Worm (Caenorhabditis elegans) whole organism, late embryonic: ENCODE results near the gene snt-7.

Experiments
- C08G9.2 ChIP-seq: sonication (generic microtip); optimal IDR thresholded peaks from 2 replicates; lab custom pipeline; 2016; ENCODE audit warnings: mild to moderate bottlenecking, missing genetic modification characterization, moderate library complexity, missing compliant biosample characterization
- F13H6.1 ChIP-seq: sonication (generic microtip); optimal IDR thresholded peaks from 2 replicates; lab custom pipeline; 2016; ENCODE audit warnings: missing genetic modification characterization, missing compliant biosample characterization
- K02D7.2 ChIP-seq: sonication (generic microtip); optimal IDR thresholded peaks from 2 replicates; lab custom pipeline; 2017; ENCODE audit warnings: mild to moderate bottlenecking, missing genetic modification characterization, missing compliant biosample characterization
- K09A11.1 ChIP-seq: sonication (generic microtip); optimal IDR thresholded peaks from 2 replicates; lab custom pipeline; 2017; ENCODE audit warnings: antibody characterized with exemption, mild to moderate bottlenecking, missing genetic modification characterization, missing compliant biosample characterization; ENCODE audit not compliant: insufficient read depth
- Y22D7AL.16 ChIP-seq: sonication (generic microtip); optimal IDR thresholded peaks from 2 replicates; lab custom pipeline; 2016; ENCODE audit warnings: missing genetic modification characterization, missing compliant biosample characterization
- ahr-1 ChIP-seq: sonication (generic microtip); optimal IDR thresholded peaks from 2 replicates; lab custom pipeline; 2016; ENCODE audit warnings: missing genetic modification characterization, missing compliant biosample characterization
- ama-1 ChIP-seq: fragments of 150-350 bp; optimal IDR thresholded peaks from 2 replicates; lab custom pipeline; 2014
- ceh-19 ChIP-seq: fragments of 200-800 bp; sonication (Bioruptor generic); optimal IDR thresholded peaks from 2 replicates; lab custom pipeline; 2018; ENCODE audit warnings: mild to moderate bottlenecking, missing genetic modification characterization, missing compliant biosample characterization
- ceh-31 ChIP-seq: sonication (generic microtip); optimal IDR thresholded peaks from 2 replicates; lab custom pipeline; 2016; ENCODE audit warnings: missing genetic modification characterization, missing compliant biosample characterization
- ceh-45 ChIP-seq: fragments of 200-800 bp; sonication (Bioruptor generic); IDR thresholded peaks from 2 replicates; pipeline ENCODE4 v1.3.6; 2022; ENCODE audit warnings: missing genetic modification reagents, missing genetic modification characterization, missing compliant biosample characterization
- ceh-9 ChIP-seq: sonication (generic microtip); optimal IDR thresholded peaks from 2 replicates; lab custom pipeline; 2016; ENCODE audit warnings: mild to moderate bottlenecking, missing genetic modification characterization, inconsistent platforms, missing compliant biosample characterization
- dmd-4 ChIP-seq: sonication (generic microtip); optimal IDR thresholded peaks from 2 replicates; lab custom pipeline; 2016; ENCODE audit warnings: borderline replicate concordance, missing genetic modification characterization, missing compliant biosample characterization
- dve-1 ChIP-seq: sonication (generic microtip); optimal IDR thresholded peaks from 2 replicates; lab custom pipeline; 2017; ENCODE audit warnings: antibody characterized with exemption, mild to moderate bottlenecking, missing genetic modification characterization, missing compliant biosample characterization
- elt-2 ChIP-seq: sonication (generic microtip); optimal IDR thresholded peaks from 2 replicates; lab custom pipeline; 2016; ENCODE audit warnings: missing genetic modification reagents, missing genetic modification characterization, missing compliant biosample characterization
- eyg-1 ChIP-seq: sonication (generic microtip); optimal IDR thresholded peaks from 2 replicates; lab custom pipeline; 2016; ENCODE audit warnings: missing genotype, missing genetic modification characterization, missing compliant biosample characterization
- fkh-6 ChIP-seq: sonication (generic microtip); optimal IDR thresholded peaks from 2 replicates; lab custom pipeline; 2016; ENCODE audit warnings: missing genetic modification characterization, missing compliant biosample characterization
- hlh-30 ChIP-seq: sonication (generic microtip); optimal IDR thresholded peaks from 2 replicates; lab custom pipeline; 2017; ENCODE audit warnings: antibody characterized with exemption, missing genetic modification characterization, missing compliant biosample characterization; ENCODE audit not compliant: insufficient read depth
- hlh-6 ChIP-seq: sonication (generic microtip); optimal IDR thresholded peaks from 2 replicates; lab custom pipeline; 2016; ENCODE audit warnings: missing genotype, missing genetic modification characterization, missing compliant biosample characterization
- hlh-8 ChIP-seq: sonication (generic microtip); optimal IDR thresholded peaks from 2 replicates; lab custom pipeline; 2016; ENCODE audit warnings: missing genotype, missing genetic modification characterization, missing compliant biosample characterization
- lim-6 ChIP-seq: sonication (generic microtip); optimal IDR thresholded peaks from 2 replicates; lab custom pipeline; 2016; ENCODE audit warnings: missing genetic modification characterization, missing compliant biosample characterization
- lin-11 ChIP-seq: fragments of 200-800 bp; sonication (Bioruptor generic); optimal IDR thresholded peaks from 2 replicates; lab custom pipeline; 2018; ENCODE audit warnings: mild to moderate bottlenecking, missing genetic modification characterization, missing compliant biosample characterization
- madf-2 ChIP-seq: sonication (generic microtip); optimal IDR thresholded peaks from 2 replicates; lab custom pipeline; 2017; ENCODE audit warnings: missing genetic modification characterization, missing compliant biosample characterization
- nfya-1 ChIP-seq: sonication (generic microtip); optimal IDR thresholded peaks from 2 replicates; lab custom pipeline; 2017; ENCODE audit warnings: missing genetic modification characterization, mild to moderate bottlenecking, missing compliant biosample characterization, antibody characterized with exemption, moderate library complexity
- nhr-232 ChIP-seq: sonication (generic microtip); optimal IDR thresholded peaks from 2 replicates; lab custom pipeline; 2016; ENCODE audit warnings: missing genetic modification characterization, missing compliant biosample characterization
- npax-4 ChIP-seq: sonication (generic microtip); optimal IDR thresholded peaks from 2 replicates; lab custom pipeline; 2016; ENCODE audit warnings: missing genetic modification characterization, missing compliant biosample characterization
- odd-2 ChIP-seq: sonication (generic microtip); optimal IDR thresholded peaks from 2 replicates; lab custom pipeline; 2017; ENCODE audit warnings: antibody characterized with exemption, mild to moderate bottlenecking, missing genetic modification characterization, missing compliant biosample characterization
- pag-3 ChIP-seq: sonication (generic microtip); optimal IDR thresholded peaks from 2 replicates; lab custom pipeline; 2016; ENCODE audit warnings: missing compliant biosample characterization, missing genetic modification characterization, borderline replicate concordance
- pat-9 ChIP-seq: fragments of 200-800 bp; sonication (Bioruptor generic); optimal IDR thresholded peaks from 2 replicates; lab custom pipeline; 2018; ENCODE audit warnings: mild to moderate bottlenecking, missing genetic modification characterization, moderate library complexity, missing compliant biosample characterization
- pax-1 ChIP-seq: fragments of 150-350 bp; optimal IDR thresholded peaks from 2 replicates; lab custom pipeline; 2014; ENCODE audit warnings: missing biosample characterization, missing genetic modification characterization
- pha-4 ChIP-seq: fragments of 150-350 bp; optimal IDR thresholded peaks from 2 replicates; lab custom pipeline; 2018; ENCODE audit warnings: missing biosample characterization, missing genetic modification reagents, missing genetic modification characterization
- pqm-1 ChIP-seq: sonication (generic microtip); optimal IDR thresholded peaks from 2 replicates; lab custom pipeline; 2016; ENCODE audit warnings: missing genetic modification characterization, missing compliant biosample characterization
- pros-1 ChIP-seq: fragments of 150-350 bp; optimal IDR thresholded peaks from 2 replicates; lab custom pipeline; 2014; ENCODE audit warnings: missing biosample characterization, missing genetic modification reagents, missing genetic modification characterization
- rnt-1 ChIP-seq: sonication (generic microtip); optimal IDR thresholded peaks from 2 replicates; lab custom pipeline; 2016; ENCODE audit warnings: missing genetic modification characterization, missing compliant biosample characterization
- sox-2 ChIP-seq: fragments of 200-800 bp; sonication (Bioruptor generic); IDR thresholded peaks from 2 replicates; pipeline ENCODE4 v1.3.6; 2022; ENCODE audit warnings: missing genetic modification reagents, missing genetic modification characterization, missing compliant biosample characterization
- sox-4 ChIP-seq: sonication (generic microtip); optimal IDR thresholded peaks from 2 replicates; lab custom pipeline; 2017; ENCODE audit warnings: mild to moderate bottlenecking, missing genetic modification characterization, inconsistent platforms, missing compliant biosample characterization
- syd-9 ChIP-seq: sonication (generic microtip); optimal IDR thresholded peaks from 2 replicates; lab custom pipeline; 2016; ENCODE audit warnings: mild to moderate bottlenecking, missing genetic modification characterization, moderate library complexity, missing compliant biosample characterization
- tbx-7 ChIP-seq: sonication (generic microtip); optimal IDR thresholded peaks from 2 replicates; lab custom pipeline; 2016; ENCODE audit warnings: missing genotype, missing genetic modification characterization, missing compliant biosample characterization
- unc-55 ChIP-seq: sonication (generic microtip); optimal IDR thresholded peaks from 2 replicates; lab custom pipeline; 2017; ENCODE audit warnings: missing biosample characterization, missing genetic modification reagents, missing genetic modification characterization
- unc-86 ChIP-seq: sonication (generic microtip); optimal IDR thresholded peaks from 2 replicates; lab custom pipeline; 2016; ENCODE audit warnings: missing genetic modification characterization, missing compliant biosample characterization
- zip-5 ChIP-seq: sonication (generic microtip); optimal IDR thresholded peaks from 2 replicates; lab custom pipeline; 2016; ENCODE audit warnings: missing genetic modification characterization, missing compliant biosample characterization
- ztf-16 ChIP-seq: sonication (generic microtip); optimal IDR thresholded peaks from 2 replicates; lab custom pipeline; 2017; ENCODE audit warnings: missing genetic modification characterization, missing compliant biosample characterization

The snt-7 gene

DNA sequence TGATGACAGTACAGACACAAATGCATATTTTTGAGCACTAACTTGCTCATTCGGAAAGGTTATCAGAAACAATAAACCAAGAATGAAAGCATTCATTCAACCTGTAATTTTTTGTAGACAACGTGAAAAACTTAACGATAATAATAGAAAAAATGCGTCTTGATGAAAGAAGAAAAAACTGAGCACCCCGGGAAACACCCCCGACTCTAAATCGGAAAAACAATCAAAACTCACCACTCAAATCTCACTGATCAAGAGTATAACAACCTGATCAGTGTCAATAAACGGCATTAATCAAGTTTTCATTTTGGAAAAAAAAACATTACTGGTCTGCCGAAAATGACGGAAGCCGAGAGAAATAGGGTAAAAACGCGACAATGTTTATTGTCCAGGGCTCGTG, 32.8 kb downstream of the snt-7 start, which contains the start of gene T10B10.8:
Gene T10B10.8 (minus strand): TSS at position 101 of the 400 bp plus-strand sequence.
- TF ChIP-seq zip-5 (tag; lab: Kevin White, UChicago) (no peak), tbx-7 (no peak), hlh-30 (tag; lab: Kevin White, UChicago) (no peak), eyg-1 (tag; lab: Kevin White, UChicago) (no peak), ceh-31 (tag; lab: Kevin White, UChicago) (no peak), unc-86 (no peak), pax-1 (tag; lab: Kevin White, UChicago) (no peak), fkh-6 (tag; lab: Kevin White, UChicago) (no peak), sox-2 (GFP tag; lab: Robert Waterston, UW) (no peak), F13H6.1 (tag; lab: Kevin White, UChicago) (no peak), pros-1 (tag; lab: Kevin White, UChicago) (no peak), K02D7.2 (tag; lab: Kevin White, UChicago) (no peak), hlh-6 (tag; lab: Kevin White, UChicago) (no peak), nfya-1 (tag; lab: Kevin White, UChicago) (no peak), rnt-1 (tag; lab: Kevin White, UChicago) (no peak), npax-4 (tag; lab: Kevin White, UChicago) (no peak), nhr-232 (tag; lab: Kevin White, UChicago) (no peak), ceh-45 (GFP tag; lab: Robert Waterston, UW) (no peak), madf-2 (tag; lab: Kevin White, UChicago) (no peak), lin-11 (tag; lab: Kevin White, UChicago) (no peak)

DNA sequence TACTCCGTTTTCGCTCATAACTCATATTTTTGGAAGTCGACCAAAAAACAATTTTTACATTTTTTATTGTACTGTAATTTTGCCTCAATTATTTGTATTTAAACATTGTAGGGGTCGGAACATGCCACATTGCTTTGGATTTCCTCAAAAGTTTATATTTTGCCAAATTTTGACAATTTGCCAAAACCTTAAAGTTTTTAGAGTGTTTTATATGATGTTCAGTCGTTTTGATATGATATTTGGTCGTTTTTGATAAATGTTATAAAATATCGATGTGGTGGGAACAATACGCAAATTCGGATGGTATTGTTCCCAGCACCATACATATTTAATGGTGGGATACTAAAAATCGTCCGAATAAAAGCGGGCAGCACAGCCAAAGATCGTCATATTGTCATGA, 34.8 kb downstream of the snt-7 start, which contains the start of gene T10B10.9:
Gene T10B10.9 (plus strand): TSS at position 301 of the 400 bp plus-strand sequence.
- no peak for TF ChIP-seq pag-3 (tag; lab: Kevin White, UChicago)
- TF ChIP-seq sox-4 (tag; lab: Kevin White, UChicago) = no peak
- TF ChIP-seq ahr-1 (tag; lab: Kevin White, UChicago) = no peak
- no peak for TF ChIP-seq eyg-1 (tag; lab: Kevin White, UChicago)
- TF ChIP-seq dmd-4 (tag; lab: Kevin White, UChicago) = no peak
- TF ChIP-seq pha-4 (tag; lab: Kevin White, UChicago) = no peak
- TF ChIP-seq, all 69 proteins: peak for 0

- TF ChIP-seq odd-2 (no peak), zip-5 (tag; lab: Kevin White, UChicago) (no peak), hlh-8 (tag; lab: Kevin White, UChicago) (no peak), ceh-9 (tag; lab: Kevin White, UChicago) (no peak), elt-2 (tag; lab: Kevin White, UChicago) (no peak), tbx-7 (no peak), dve-1 (tag; lab: Kevin White, UChicago) (no peak), lim-6 (tag; lab: Kevin White, UChicago) (no peak), pax-1 (tag; lab: Kevin White, UChicago) (no peak), K09A11.1 (tag; lab: Kevin White, UChicago) (no peak), ceh-19 (no peak), madf-2 (tag; lab: Kevin White, UChicago) (no peak), syd-9 (tag; lab: Kevin White, UChicago) (no peak)
- TF ChIP-seq, all 69 proteins: peak for 0
Observed at ce11 chrX:15163118-15163517, 35.8 kb downstream of the snt-7 start.

- TF ChIP-seq rnt-1 (tag; lab: Kevin White, UChicago) (no peak), Y22D7AL.16 (tag; lab: Kevin White, UChicago) (no peak), hlh-6 (tag; lab: Kevin White, UChicago) (no peak), lim-6 (tag; lab: Kevin White, UChicago) (no peak), unc-55 (GFP tag; lab: Kevin White, UChicago) (no peak), tbx-7 (no peak), ceh-9 (tag; lab: Kevin White, UChicago) (no peak), hlh-8 (tag; lab: Kevin White, UChicago) (no peak), dve-1 (tag; lab: Kevin White, UChicago) (no peak), pha-4 (tag; lab: Kevin White, UChicago) (no peak), sox-4 (tag; lab: Kevin White, UChicago) (no peak), fkh-6 (tag; lab: Kevin White, UChicago) (no peak), ztf-16 (tag; lab: Kevin White, UChicago) (no peak), C08G9.2 (tag; lab: Kevin White, UChicago) (no peak), pqm-1 (no peak), pat-9 (tag; lab: Kevin White, UChicago) (no peak), pros-1 (tag; lab: Kevin White, UChicago) (no peak), ama-1 (no peak), dmd-4 (tag; lab: Kevin White, UChicago) (no peak)
Observed at ce11 chrX:15160923-15161322, 38.0 kb downstream of the snt-7 start.
